Worm (Caenorhabditis elegans) whole organism, late embryonic: ENCODE measurements around the gene R03H10.7.
"Not testable (repeated sequence)": the region's sequence is repeated elsewhere in the genome, so short reads cannot be mapped to it uniquely, and the experiment has no call there.

Source experiments
- C38D4.7 ChIP-seq: fragments of 200-800 bp; sonication (Bioruptor generic); optimal IDR thresholded peaks from 2 replicates; lab custom pipeline; 2018; ENCODE audit warnings: mild to moderate bottlenecking, missing genetic modification characterization, moderate library complexity, missing compliant biosample characterization
- K02D7.2 ChIP-seq: sonication (generic microtip); optimal IDR thresholded peaks from 2 replicates; lab custom pipeline; 2017; ENCODE audit warnings: mild to moderate bottlenecking, missing genetic modification characterization, missing compliant biosample characterization
- T23F11.4 ChIP-seq: fragments of 200-800 bp; sonication (Bioruptor generic); optimal IDR thresholded peaks from 2 replicates; lab custom pipeline; 2018; ENCODE audit warnings: mild to moderate bottlenecking, missing genetic modification characterization, missing compliant biosample characterization
- Y22D7AL.16 ChIP-seq: sonication (generic microtip); optimal IDR thresholded peaks from 2 replicates; lab custom pipeline; 2016; ENCODE audit warnings: missing genetic modification characterization, missing compliant biosample characterization
- ceh-14 ChIP-seq: sonication (generic microtip); optimal IDR thresholded peaks from 2 replicates; lab custom pipeline; 2016; ENCODE audit warnings: missing genotype, missing genetic modification characterization, missing compliant biosample characterization
- ceh-19 ChIP-seq: fragments of 200-800 bp; sonication (Bioruptor generic); optimal IDR thresholded peaks from 2 replicates; lab custom pipeline; 2018; ENCODE audit warnings: mild to moderate bottlenecking, missing genetic modification characterization, missing compliant biosample characterization
- ceh-24 ChIP-seq: sonication (generic microtip); optimal IDR thresholded peaks from 2 replicates; lab custom pipeline; 2016; ENCODE audit warnings: mild to moderate bottlenecking, missing genetic modification characterization, missing compliant biosample characterization
- ceh-31 ChIP-seq: sonication (generic microtip); optimal IDR thresholded peaks from 2 replicates; lab custom pipeline; 2016; ENCODE audit warnings: missing genetic modification characterization, missing compliant biosample characterization
- ceh-34 ChIP-seq: sonication (generic microtip); optimal IDR thresholded peaks from 2 replicates; lab custom pipeline; 2016; ENCODE audit warnings: mild to moderate bottlenecking, missing genetic modification characterization, missing compliant biosample characterization
- ceh-6 ChIP-seq: fragments of 200-800 bp; sonication (Bioruptor generic); optimal IDR thresholded peaks from 2 replicates; lab custom pipeline; 2018; ENCODE audit warnings: mild to moderate bottlenecking, missing genetic modification characterization, missing compliant biosample characterization
- che-1 ChIP-seq: sonication (generic microtip); optimal IDR thresholded peaks from 2 replicates; lab custom pipeline; 2016; ENCODE audit warnings: mild to moderate bottlenecking, missing genetic modification characterization, missing compliant biosample characterization
- elt-2 ChIP-seq: sonication (generic microtip); optimal IDR thresholded peaks from 2 replicates; lab custom pipeline; 2016; ENCODE audit warnings: missing genetic modification reagents, missing genetic modification characterization, missing compliant biosample characterization
- fkh-10 ChIP-seq: fragments of 150-350 bp; optimal IDR thresholded peaks from 2 replicates; lab custom pipeline; 2014; ENCODE audit warnings: missing biosample characterization, missing genetic modification reagents, missing genetic modification characterization
- fkh-6 ChIP-seq: sonication (generic microtip); optimal IDR thresholded peaks from 2 replicates; lab custom pipeline; 2016; ENCODE audit warnings: missing genetic modification characterization, missing compliant biosample characterization
- gmeb-2 ChIP-seq: sonication (generic microtip); optimal IDR thresholded peaks from 2 replicates; lab custom pipeline; 2016; ENCODE audit warnings: missing genetic modification characterization, inconsistent platforms, missing compliant biosample characterization
- lin-11 ChIP-seq: fragments of 200-800 bp; sonication (Bioruptor generic); optimal IDR thresholded peaks from 2 replicates; lab custom pipeline; 2018; ENCODE audit warnings: mild to moderate bottlenecking, missing genetic modification characterization, missing compliant biosample characterization
- nfya-1 ChIP-seq: sonication (generic microtip); optimal IDR thresholded peaks from 2 replicates; lab custom pipeline; 2017; ENCODE audit warnings: missing genetic modification characterization, mild to moderate bottlenecking, missing compliant biosample characterization, antibody characterized with exemption, moderate library complexity
- nhr-11 ChIP-seq: fragments of 150-350 bp; optimal IDR thresholded peaks from 2 replicates; lab custom pipeline; 2014; ENCODE audit warnings: missing biosample characterization, missing genetic modification characterization
- pat-9 ChIP-seq: fragments of 200-800 bp; sonication (Bioruptor generic); optimal IDR thresholded peaks from 2 replicates; lab custom pipeline; 2018; ENCODE audit warnings: mild to moderate bottlenecking, missing genetic modification characterization, moderate library complexity, missing compliant biosample characterization
- pax-1 ChIP-seq: fragments of 150-350 bp; optimal IDR thresholded peaks from 2 replicates; lab custom pipeline; 2014; ENCODE audit warnings: missing biosample characterization, missing genetic modification characterization
- pha-2 ChIP-seq: sonication (generic microtip); optimal IDR thresholded peaks from 2 replicates; lab custom pipeline; 2017; ENCODE audit warnings: mild to moderate bottlenecking, missing genetic modification characterization, missing compliant biosample characterization
- pha-4 ChIP-seq: fragments of 150-350 bp; optimal IDR thresholded peaks from 2 replicates; lab custom pipeline; 2018; ENCODE audit warnings: missing biosample characterization, missing genetic modification reagents, missing genetic modification characterization
- ref-2 ChIP-seq: sonication (generic microtip); optimal IDR thresholded peaks from 2 replicates; lab custom pipeline; 2016; ENCODE audit warnings: missing genetic modification characterization, missing compliant biosample characterization
- sdc-2 ChIP-seq: sonication (generic microtip); optimal IDR thresholded peaks from 2 replicates; lab custom pipeline; 2016; ENCODE audit warnings: missing genotype, missing genetic modification characterization, missing compliant biosample characterization
- sox-4 ChIP-seq: sonication (generic microtip); optimal IDR thresholded peaks from 2 replicates; lab custom pipeline; 2017; ENCODE audit warnings: mild to moderate bottlenecking, missing genetic modification characterization, inconsistent platforms, missing compliant biosample characterization
- ttx-3 ChIP-seq: sonication (generic microtip); optimal IDR thresholded peaks from 2 replicates; lab custom pipeline; 2016; ENCODE audit warnings: missing genetic modification reagents, missing genetic modification characterization, missing compliant biosample characterization
- unc-42 ChIP-seq: sonication (generic microtip); optimal IDR thresholded peaks from 2 replicates; lab custom pipeline; 2016; ENCODE audit warnings: missing genotype, missing genetic modification characterization, missing compliant biosample characterization

The R03H10.7 gene

ce11 chrII:4135259-4135658 is 43.5 kb downstream of the R03H10.7 start, which contains the start of gene ast-1:
ast-1 (minus strand) TSS chrII:4135359.
- TF ChIP-seq nfya-1, nhr-11, sox-4 (tag; lab: Kevin White, UChicago): not testable (repeated sequence)

DNA sequence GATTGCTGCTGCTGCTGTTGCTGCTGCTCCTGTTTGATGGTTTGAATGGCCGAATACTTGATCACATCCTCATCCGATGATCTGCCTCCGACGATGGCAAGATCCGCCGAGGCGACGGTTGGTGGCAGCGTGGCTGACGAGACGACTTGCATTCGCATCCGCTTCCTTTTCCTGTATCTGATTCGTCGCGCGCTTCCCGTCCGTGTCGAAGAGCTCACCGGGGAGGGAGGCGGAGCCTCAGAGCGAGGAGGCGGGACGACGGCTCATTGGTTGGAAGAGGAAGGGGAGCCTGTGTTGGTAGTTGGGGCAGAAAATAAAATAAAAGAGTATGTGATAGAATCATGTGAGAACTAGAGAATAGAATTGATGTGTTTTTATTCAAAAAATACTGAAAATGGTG is 44.0 kb downstream of the R03H10.7 start:
- TF ChIP-seq pha-4 (tag; lab: Kevin White, UChicago) (no peak), nfya-1 (tag; lab: Kevin White, UChicago) (peak; percentile 50), T23F11.4 (GFP tag; lab: Kevin White, UChicago) (no peak), ceh-31 (tag; lab: Kevin White, UChicago) (peak; percentile 47), ceh-34 (tag; lab: Kevin White, UChicago) (peak; percentile 25), unc-42 (tag; lab: Kevin White, UChicago) (peak; percentile 32), ceh-24 (no peak)

DNA sequence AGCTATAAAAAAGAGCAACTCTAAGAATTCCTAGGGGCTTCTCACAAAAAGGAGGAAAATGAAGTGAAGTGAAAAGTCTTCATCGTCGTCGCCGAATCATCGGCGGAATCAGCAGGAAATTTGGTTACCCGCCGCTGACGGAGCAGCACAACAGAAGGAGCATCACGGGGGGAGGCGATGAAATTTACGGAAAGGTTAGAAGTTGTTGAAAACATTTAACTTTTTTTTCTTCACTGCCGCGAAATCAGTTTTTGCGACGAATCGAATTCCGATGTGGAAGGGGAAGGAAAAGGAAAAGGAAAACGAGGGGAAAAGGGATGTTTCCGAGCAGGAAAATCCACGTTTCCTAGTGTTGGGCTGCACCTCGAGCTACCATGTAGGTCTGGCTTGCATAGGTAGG is 45.4 kb downstream of the R03H10.7 start:
- TF ChIP-seq ref-2 (tag; lab: Kevin White, UChicago) (no peak), pax-1 (tag; lab: Kevin White, UChicago) (no peak), ceh-14 (tag; lab: Kevin White, UChicago) (no peak), Y22D7AL.16 (tag; lab: Kevin White, UChicago) (no peak), unc-42 (tag; lab: Kevin White, UChicago) (peak; percentile 95), pat-9 (tag; lab: Kevin White, UChicago) (no peak), ceh-19 (no peak), fkh-6 (no peak), elt-2 (tag; lab: Kevin White, UChicago) (no peak), fkh-10 (GFP tag; lab: Kevin White, UChicago) (peak; percentile 69)

DNA sequence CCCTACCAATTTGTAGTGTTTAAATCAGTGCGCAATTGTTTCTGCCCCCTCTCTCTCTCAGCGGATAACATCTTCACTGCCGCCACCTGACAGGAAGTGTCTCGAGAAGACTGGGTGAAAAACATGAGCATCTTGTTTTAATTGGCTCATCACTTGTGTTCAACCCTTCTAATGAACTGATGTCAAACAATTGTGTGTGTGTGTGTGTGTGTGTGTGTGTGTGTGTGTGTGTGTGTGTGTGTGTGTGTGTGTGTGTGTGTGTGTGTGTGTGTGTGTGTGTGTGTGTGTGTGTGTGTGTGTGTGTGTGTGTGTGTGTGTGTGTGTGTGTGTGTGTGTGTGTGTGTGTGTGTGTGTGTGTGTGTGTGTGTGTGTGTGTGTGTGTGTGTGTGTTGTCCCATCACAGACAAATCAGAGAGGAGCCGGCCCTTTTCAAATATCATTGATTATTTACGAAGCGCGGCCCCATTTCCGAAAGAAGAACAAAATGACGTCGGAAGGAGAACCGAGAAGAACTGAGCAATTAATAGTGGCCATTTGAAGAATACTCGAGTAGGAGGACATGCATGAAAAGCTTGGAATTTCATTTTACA is 48.6 kb downstream of the R03H10.7 start:
- peak; percentile 52 for TF ChIP-seq ceh-6 (GFP tag; lab: Kevin White, UChicago)
- TF ChIP-seq K02D7.2 (tag; lab: Kevin White, UChicago): peak; percentile 64
- peak; percentile 9 for TF ChIP-seq ttx-3
- TF ChIP-seq lin-11 (tag; lab: Kevin White, UChicago): peak; percentile 30
- peak; percentile 47 for TF ChIP-seq C38D4.7 (GFP tag; lab: Kevin White, UChicago)
- peak; percentile 65 for TF ChIP-seq pha-2 (tag; lab: Kevin White, UChicago)
- peak; percentile 22 for TF ChIP-seq pat-9 (tag; lab: Kevin White, UChicago)
- peak; percentile 80 for TF ChIP-seq ceh-19
- peak; percentile 14 for TF ChIP-seq che-1 (tag; lab: Kevin White, UChicago)
- TF ChIP-seq gmeb-2 (tag; lab: Kevin White, UChicago): peak; percentile 39
- TF ChIP-seq, all 69 proteins: peak for 10; not testable (repeated sequence) for 59

- peak; percentile 27 for TF ChIP-seq ceh-31 (tag; lab: Kevin White, UChicago)
- no peak for TF ChIP-seq sdc-2 (tag; lab: Kevin White, UChicago)
- TF ChIP-seq unc-42 (tag; lab: Kevin White, UChicago): peak; percentile 89
These were observed 49.3 kb downstream of the R03H10.7 start for ce11 chrII:4129450-4129849.
